Worm (Caenorhabditis elegans): ENCODE results near the gene Y24F12A.1.

DNA sequence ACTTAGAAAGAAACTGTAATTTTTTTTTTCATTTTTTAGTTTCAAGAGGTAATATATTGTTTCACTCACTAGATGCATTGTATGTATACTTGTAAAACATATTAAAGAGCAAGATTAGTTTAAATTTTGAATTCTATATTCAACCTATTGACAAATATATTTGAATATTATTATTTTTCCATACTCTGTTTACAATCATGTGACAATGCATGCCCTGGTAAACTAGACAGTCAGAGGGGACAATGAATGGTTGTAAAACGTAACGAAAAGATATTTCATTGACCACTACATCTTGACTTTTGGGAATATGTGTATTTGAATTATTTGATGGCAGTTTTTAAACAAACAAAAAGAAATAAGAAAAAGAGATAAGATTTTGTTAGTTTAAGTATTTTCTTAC is 17.3 kb downstream of the Y24F12A.1 start:
- TF ChIP-seq ceh-88 (GFP tag; IDR thresholded peaks at IDR 0.05) (no peak), pqm-1 (tag; optimal IDR thresholded peaks at IDR 0.05) (no peak), elt-2 (tag; optimal IDR thresholded peaks at IDR 0.05) (no peak)
